Fruit fly (Drosophila melanogaster) whole organism, adult: ENCODE data around the gene Spn77Ba.

ENCODE experiments used
- CG11617 ChIP-seq: fragments of 200-800 bp; sonication (Bioruptor generic); optimal IDR thresholded peaks from 2 replicates; lab custom pipeline; 2017; ENCODE audit warnings: mild to moderate bottlenecking, missing biosample characterization, missing genetic modification reagents, missing genetic modification characterization
- CG12768 ChIP-seq: fragments of 200-800 bp; sonication (Bioruptor generic); optimal IDR thresholded peaks from 2 replicates; lab custom pipeline; 2017; ENCODE audit warnings: missing biosample characterization, missing genetic modification characterization, mild to moderate bottlenecking, moderate library complexity, missing genetic modification reagents
- CG14711 ChIP-seq: fragments of 200-800 bp; sonication (Bioruptor generic); optimal IDR thresholded peaks from 2 replicates; lab custom pipeline; 2018; ENCODE audit warnings: missing biosample characterization, mild to moderate bottlenecking, missing genetic modification characterization, moderate library complexity
- CG1620 ChIP-seq: fragments of 200-800 bp; sonication (Bioruptor generic); optimal IDR thresholded peaks from 2 replicates; lab custom pipeline; 2016; ENCODE audit warnings: missing biosample characterization, missing genetic modification characterization
- CG33017 ChIP-seq: fragments of 200-800 bp; sonication (Bioruptor generic); optimal IDR thresholded peaks from 2 replicates; lab custom pipeline; 2018; ENCODE audit warnings: missing biosample characterization, mild to moderate bottlenecking, missing genetic modification characterization, moderate library complexity
- CG5204 ChIP-seq: fragments of 200-800 bp; sonication (Bioruptor generic); optimal IDR thresholded peaks from 2 replicates; lab custom pipeline; 2016; ENCODE audit warnings: missing biosample characterization, missing genetic modification characterization
- CG7045 ChIP-seq: fragments of 200-800 bp; sonication (Bioruptor generic); optimal IDR thresholded peaks from 2 replicates; lab custom pipeline; 2017; ENCODE audit warnings: missing biosample characterization, mild to moderate bottlenecking, missing genetic modification characterization
- CG7101 ChIP-seq: fragments of 200-800 bp; sonication (Bioruptor generic); optimal IDR thresholded peaks from 2 replicates; lab custom pipeline; 2018; ENCODE audit warnings: missing biosample characterization, mild to moderate bottlenecking, missing genetic modification characterization, moderate library complexity
- Clk ChIP-seq: fragments of 200-800 bp; sonication (Bioruptor generic); optimal IDR thresholded peaks from 2 replicates; lab custom pipeline; 2017; ENCODE audit warnings: missing biosample characterization, missing genetic modification characterization
- Crg-1 ChIP-seq: fragments of 200-800 bp; sonication (Bioruptor generic); optimal IDR thresholded peaks from 2 replicates; lab custom pipeline; 2016; ENCODE audit warnings: missing biosample characterization, missing genetic modification characterization
- Hr96 ChIP-seq: fragments of 200-800 bp; sonication (Bioruptor generic); optimal IDR thresholded peaks from 2 replicates; lab custom pipeline; 2016; ENCODE audit warnings: missing biosample characterization, missing genetic modification characterization
- Mnt ChIP-seq: fragments of 200-800 bp; sonication (Bioruptor generic); optimal IDR thresholded peaks from 2 replicates; lab custom pipeline; 2016; ENCODE audit warnings: missing biosample characterization, mild to moderate bottlenecking, missing genetic modification characterization
- bab1 ChIP-seq: fragments of 200-800 bp; sonication (Bioruptor generic); optimal IDR thresholded peaks from 3 replicates; lab custom pipeline; 2019; ENCODE audit warnings: missing biosample characterization, mild to moderate bottlenecking, missing genetic modification characterization, moderate library complexity
- cic ChIP-seq: fragments of 200-800 bp; sonication (Bioruptor generic); optimal IDR thresholded peaks from 2 replicates; lab custom pipeline; 2017; ENCODE audit warnings: missing biosample characterization, mild to moderate bottlenecking, missing genetic modification characterization, moderate library complexity
- cnc ChIP-seq, 2 experiments: fragments of >200 bp; optimal IDR thresholded peaks; 2 replicates each; lab custom pipeline; 2017
- kay ChIP-seq: fragments of 200-800 bp; sonication (Bioruptor generic); peaks from one replicate; lab custom pipeline; 2016; ENCODE audit warnings: missing biosample characterization, missing genetic modification characterization, borderline replicate concordance
- ovo ChIP-seq: fragments of 200-800 bp; sonication (Bioruptor generic); optimal IDR thresholded peaks from 2 replicates; lab custom pipeline; 2016; ENCODE audit warnings: missing biosample characterization, missing genetic modification characterization
- pad ChIP-seq: fragments of 200-800 bp; sonication (Bioruptor generic); optimal IDR thresholded peaks from 3 replicates; lab custom pipeline; 2017; ENCODE audit warnings: missing biosample characterization, missing genetic modification characterization, mild to moderate bottlenecking, moderate library complexity, missing genetic modification reagents
- tj ChIP-seq: fragments of 200-800 bp; sonication (Bioruptor generic); optimal IDR thresholded peaks from 3 replicates; lab custom pipeline; 2017; ENCODE audit warnings: missing biosample characterization, mild to moderate bottlenecking, missing genetic modification characterization, moderate library complexity
- toe ChIP-seq: fragments of 200-800 bp; sonication (Bioruptor generic); optimal IDR thresholded peaks from 2 replicates; lab custom pipeline; 2016; ENCODE audit warnings: missing biosample characterization, missing genetic modification characterization

The Spn77Ba gene

DNA sequence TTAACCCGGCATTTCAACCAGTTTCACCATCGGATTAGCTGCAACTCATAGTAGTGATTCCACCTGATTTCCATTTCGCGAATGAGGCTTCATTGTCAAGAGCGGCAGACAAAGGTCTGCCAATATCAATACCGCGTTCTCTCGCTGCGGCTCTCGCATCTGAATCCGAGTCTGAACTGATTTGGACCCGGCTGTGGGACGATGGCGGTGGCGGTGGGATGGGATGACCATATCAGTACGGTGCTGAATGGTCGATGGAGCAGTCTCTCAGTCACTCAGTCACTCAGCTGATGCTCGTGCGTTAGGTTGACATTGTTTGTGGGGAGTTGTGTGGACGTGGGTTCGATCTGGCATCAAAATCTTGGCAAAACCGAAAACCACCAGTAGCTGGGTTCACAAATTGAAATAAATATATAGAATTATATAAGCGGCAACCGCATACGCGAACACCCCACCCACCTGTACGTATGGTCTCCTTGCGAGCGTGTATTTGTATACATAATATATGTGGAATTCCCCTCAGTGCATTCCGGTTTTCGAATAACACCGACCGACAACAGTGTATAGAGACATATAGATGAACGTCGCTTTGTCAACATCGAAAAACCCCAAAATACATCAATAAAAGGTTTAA is at the start of gene Spn77Ba:
TSS of gene Spn77Ba (plus strand) at position 235 of the 634 bp plus-strand sequence.
- TF ChIP-seq toe (GFP tag; lab: Kevin White, UChicago) (peak; percentile 4), Crg-1 (GFP tag; lab: Kevin White, UChicago) (no peak), cic (GFP tag; lab: Kevin White, UChicago) (peak; percentile 78), kay (GFP tag; lab: Kevin White, UChicago) (peak; percentile 64), Mnt (GFP tag; lab: Kevin White, UChicago) (peak; percentile 60), CG12768 (GFP tag; lab: Kevin White, UChicago) (peak; percentile 80), bab1 (no peak), CG33017 (tag; lab: Kevin White, UChicago) (peak; percentile 23)

DNA sequence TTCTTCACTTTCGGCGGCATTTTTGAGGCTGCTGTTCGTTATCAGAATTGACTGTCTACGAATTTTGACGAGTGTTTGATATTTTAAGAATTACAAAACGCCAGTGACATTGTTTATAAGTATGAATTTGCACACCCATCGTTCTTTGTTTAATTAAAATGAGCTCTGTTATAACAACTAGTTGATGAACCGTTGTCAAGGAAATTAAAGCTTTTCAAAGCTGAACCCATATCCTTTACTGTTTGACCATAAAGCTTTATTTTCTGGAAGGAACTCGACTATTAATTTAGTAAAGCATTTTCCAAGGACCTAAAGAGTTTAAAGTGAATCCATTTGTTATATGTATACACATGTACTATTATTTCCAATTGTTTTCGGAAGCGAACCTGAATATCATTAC is 41.8 kb upstream of the Spn77Ba start, which contains the start of gene CG17122:
TSS of gene CG17122 (minus strand) at position 101 of the 400 bp plus-strand sequence.
- no peak for TF ChIP-seq CG12768 (GFP tag; lab: Kevin White, UChicago)
- no peak for TF ChIP-seq CG1620 (GFP tag; lab: Kevin White, UChicago)
- TF ChIP-seq cnc (optimal IDR thresholded peaks at IDR 0.05; lab: Kevin White, UChicago): no peak
- TF ChIP-seq cic (GFP tag; lab: Kevin White, UChicago): no peak
- TF ChIP-seq pad (GFP tag; lab: Kevin White, UChicago): no peak
- TF ChIP-seq bab1: no peak
- no peak for TF ChIP-seq kay (GFP tag; lab: Kevin White, UChicago)
- TF ChIP-seq CG7045: no peak
- no peak for TF ChIP-seq Clk (GFP tag; lab: Kevin White, UChicago)
- no peak for TF ChIP-seq CG11617 (GFP tag; lab: Kevin White, UChicago)
- no peak for TF ChIP-seq ovo (GFP tag; lab: Kevin White, UChicago)
- no peak for TF ChIP-seq Crg-1 (GFP tag; lab: Kevin White, UChicago)
- TF ChIP-seq Hr96 (GFP tag; lab: Kevin White, UChicago): no peak
- TF ChIP-seq CG14711 (tag; lab: Kevin White, UChicago): no peak
- TF ChIP-seq Mnt (GFP tag; lab: Kevin White, UChicago): no peak
- no peak for TF ChIP-seq CG7101 (tag; lab: Kevin White, UChicago)
- TF ChIP-seq CG33017 (tag; lab: Kevin White, UChicago): no peak
- no peak for TF ChIP-seq CG5204 (GFP tag; lab: Kevin White, UChicago)
- TF ChIP-seq toe (GFP tag; lab: Kevin White, UChicago): no peak

DNA sequence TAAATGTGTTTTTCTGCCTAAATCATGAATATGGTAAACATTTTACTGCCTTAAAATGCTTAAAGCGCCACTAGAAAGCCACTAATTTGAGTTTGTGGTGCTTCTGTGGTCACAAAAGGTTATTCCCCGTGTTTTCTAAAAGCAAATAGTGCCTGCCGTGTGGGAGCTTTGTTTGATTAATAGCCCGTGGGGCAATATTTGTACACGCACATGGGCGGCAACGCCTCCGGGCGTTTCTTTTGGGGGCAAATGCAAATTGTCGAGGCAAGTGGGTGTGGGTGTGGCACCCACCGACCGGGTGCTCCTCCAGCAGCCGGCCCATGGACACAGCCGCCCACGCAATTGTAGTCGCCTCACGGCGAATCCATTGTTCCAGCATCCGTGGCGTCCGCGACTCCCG is 41.1 kb upstream of the Spn77Ba start:
- TF ChIP-seq tj (GFP tag; lab: Kevin White, UChicago): no peak
- no peak for TF ChIP-seq Crg-1 (GFP tag; lab: Kevin White, UChicago)
- TF ChIP-seq Hr96 (GFP tag; lab: Kevin White, UChicago): no peak
- no peak for TF ChIP-seq bab1
- TF ChIP-seq Mnt (GFP tag; lab: Kevin White, UChicago): no peak
- no peak for TF ChIP-seq pad (GFP tag; lab: Kevin White, UChicago)
- TF ChIP-seq cic (GFP tag; lab: Kevin White, UChicago): no peak
- TF ChIP-seq CG12768 (GFP tag; lab: Kevin White, UChicago): no peak
- no peak for TF ChIP-seq ovo (GFP tag; lab: Kevin White, UChicago)
- no peak for TF ChIP-seq CG5204 (GFP tag; lab: Kevin White, UChicago)
- no peak for TF ChIP-seq Clk (GFP tag; lab: Kevin White, UChicago)
- TF ChIP-seq CG14711 (tag; lab: Kevin White, UChicago): no peak
- no peak for TF ChIP-seq toe (GFP tag; lab: Kevin White, UChicago)

DNA sequence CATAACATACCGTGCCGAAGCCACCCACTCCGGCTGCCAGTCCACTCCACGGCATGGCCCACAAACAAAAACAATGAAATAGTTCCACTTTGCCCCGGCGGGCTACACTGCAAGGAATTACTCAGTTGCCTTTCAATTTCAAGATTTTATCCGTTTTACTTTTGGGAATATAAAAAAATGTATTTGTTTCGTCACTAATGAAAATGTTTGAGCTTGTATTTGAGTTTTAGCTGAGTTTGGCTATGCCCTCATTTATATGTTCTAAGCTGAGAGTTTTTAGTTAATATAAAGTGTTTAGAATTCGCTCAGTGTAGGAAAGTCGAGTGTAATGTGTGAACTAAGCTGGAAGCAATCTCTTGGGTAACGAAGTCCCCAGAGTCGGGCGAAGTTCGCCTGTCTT is 40.4 kb upstream of the Spn77Ba start:
- no peak for TF ChIP-seq CG1620 (GFP tag; lab: Kevin White, UChicago)
- TF ChIP-seq Crg-1 (GFP tag; lab: Kevin White, UChicago): no peak
- TF ChIP-seq bab1: no peak
- no peak for TF ChIP-seq tj (GFP tag; lab: Kevin White, UChicago)
- no peak for TF ChIP-seq Hr96 (GFP tag; lab: Kevin White, UChicago)
- no peak for TF ChIP-seq CG5204 (GFP tag; lab: Kevin White, UChicago)
- no peak for TF ChIP-seq kay (GFP tag; lab: Kevin White, UChicago)
- no peak for TF ChIP-seq ovo (GFP tag; lab: Kevin White, UChicago)
- TF ChIP-seq pad (GFP tag; lab: Kevin White, UChicago): no peak
- no peak for TF ChIP-seq Mnt (GFP tag; lab: Kevin White, UChicago)

DNA sequence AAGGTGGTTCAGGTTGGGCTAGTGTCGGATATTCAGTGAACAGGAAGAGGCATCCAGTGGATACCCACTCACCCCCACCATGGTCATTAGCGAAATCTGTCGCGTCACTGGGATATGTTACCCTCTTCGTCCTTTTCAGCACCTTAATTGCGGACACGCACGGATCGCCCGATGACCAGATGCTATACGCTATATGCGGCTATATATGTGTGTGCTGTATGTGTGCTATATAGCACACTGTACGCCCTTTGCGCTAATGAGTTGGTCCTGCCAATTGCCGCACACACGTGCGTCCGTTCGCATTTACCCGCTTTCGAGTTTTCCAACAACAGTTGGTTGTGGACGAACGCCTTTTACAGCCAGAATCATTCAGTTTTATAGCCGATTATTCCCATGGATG is 35.7 kb upstream of the Spn77Ba start:
- TF ChIP-seq Hr96 (GFP tag; lab: Kevin White, UChicago) (no peak), pad (GFP tag; lab: Kevin White, UChicago) (no peak)

DNA sequence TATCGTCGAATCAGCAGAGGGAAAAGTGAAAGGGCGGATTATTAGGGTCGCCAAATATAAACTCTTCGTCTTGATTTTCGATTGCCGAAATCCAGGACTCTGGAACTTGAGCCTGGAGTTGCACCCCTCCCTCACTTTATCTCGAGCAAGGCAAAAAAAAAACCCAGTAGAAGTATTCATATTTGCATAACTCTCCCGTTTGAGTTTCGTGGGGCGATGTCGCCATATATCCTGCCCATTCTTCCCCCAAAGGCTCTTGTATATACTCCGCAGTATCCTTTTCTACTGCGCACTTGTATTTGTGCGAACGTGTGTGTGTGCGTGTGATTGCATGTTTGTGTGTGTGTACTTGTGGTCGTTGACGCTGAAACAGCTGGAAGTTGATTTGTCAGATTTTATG is 29.9 kb upstream of the Spn77Ba start:
- TF ChIP-seq pad (GFP tag; lab: Kevin White, UChicago) (no peak), cnc (optimal IDR thresholded peaks at IDR 0.05; lab: Kevin White, UChicago) (no peak), toe (GFP tag; lab: Kevin White, UChicago) (no peak), tj (GFP tag; lab: Kevin White, UChicago) (no peak), CG1620 (GFP tag; lab: Kevin White, UChicago) (no peak), CG5204 (GFP tag; lab: Kevin White, UChicago) (no peak), CG33017 (tag; lab: Kevin White, UChicago) (no peak), CG14711 (tag; lab: Kevin White, UChicago) (no peak), Clk (GFP tag; lab: Kevin White, UChicago) (no peak), CG7045 (no peak), CG11617 (GFP tag; lab: Kevin White, UChicago) (no peak), CG7101 (tag; lab: Kevin White, UChicago) (no peak), cic (GFP tag; lab: Kevin White, UChicago) (no peak), Crg-1 (GFP tag; lab: Kevin White, UChicago) (no peak), CG12768 (GFP tag; lab: Kevin White, UChicago) (no peak), Hr96 (GFP tag; lab: Kevin White, UChicago) (no peak), kay (GFP tag; lab: Kevin White, UChicago) (no peak), bab1 (no peak), ovo (GFP tag; lab: Kevin White, UChicago) (no peak), Mnt (GFP tag; lab: Kevin White, UChicago) (no peak)
